Fruit fly (Drosophila melanogaster) whole organism, embryonic: ENCODE results near the gene CG4942.

Experiments
- Bdp1 ChIP-seq: fragments of 200-800 bp; sonication (Bioruptor generic); optimal IDR thresholded peaks from 3 replicates; lab custom pipeline; 2016; ENCODE audit warnings: missing biosample characterization, missing genetic modification characterization
- Bgb ChIP-seq: fragments of 200-800 bp; sonication (Bioruptor generic); IDR thresholded peaks from 2 replicates; pipeline ENCODE4 v1.3.6; 2022; ENCODE audit warnings: missing biosample characterization, missing genetic modification characterization; ENCODE audit not compliant: partially characterized antibody
- CG10321 ChIP-seq: fragments of 200-800 bp; sonication (Bioruptor generic); IDR thresholded peaks from 2 replicates; pipeline ENCODE4 v1.3.6; 2022; ENCODE audit warnings: missing biosample characterization, missing genetic modification characterization
- CG11398 ChIP-seq: fragments of 200-800 bp; sonication (Bioruptor generic); optimal IDR thresholded peaks from 2 replicates; lab custom pipeline; 2016; ENCODE audit warnings: missing biosample characterization, missing genetic modification characterization
- CG12071 ChIP-seq: fragments of 200-800 bp; sonication (Bioruptor generic); optimal IDR thresholded peaks from 3 replicates; lab custom pipeline; 2018; ENCODE audit warnings: missing biosample characterization, mild to moderate bottlenecking, missing genetic modification characterization
- CG12155 ChIP-seq: fragments of 200-800 bp; sonication (Bioruptor generic); optimal IDR thresholded peaks from 3 replicates; lab custom pipeline; 2016; ENCODE audit warnings: missing biosample characterization, missing genetic modification characterization
- CG12391 ChIP-seq: fragments of 200-800 bp; sonication (Bioruptor generic); optimal IDR thresholded peaks from 3 replicates; lab custom pipeline; 2018; ENCODE audit warnings: missing biosample characterization, mild to moderate bottlenecking, missing genetic modification characterization, moderate library complexity
- CG15011 ChIP-seq: fragments of 200-800 bp; sonication (Bioruptor generic); optimal IDR thresholded peaks from 3 replicates; lab custom pipeline; 2018; ENCODE audit warnings: missing biosample characterization, mild to moderate bottlenecking, missing genetic modification characterization
- CG17359 ChIP-seq: fragments of 200-800 bp; sonication (Bioruptor generic); optimal IDR thresholded peaks from 3 replicates; lab custom pipeline; 2018; ENCODE audit warnings: missing biosample characterization, mild to moderate bottlenecking, missing genetic modification characterization, moderate library complexity
- CG18262 ChIP-seq: fragments of 200-800 bp; optimal IDR thresholded peaks from 3 replicates; lab custom pipeline; 2019; ENCODE audit warnings: missing biosample characterization, mild to moderate bottlenecking, missing genetic modification characterization, moderate library complexity
- CG18599 ChIP-seq: fragments of 200-800 bp; sonication (Bioruptor generic); optimal IDR thresholded peaks from 3 replicates; lab custom pipeline; 2017; ENCODE audit warnings: missing biosample characterization, missing genetic modification characterization, mild to moderate bottlenecking, moderate library complexity, missing genetic modification reagents
- CG18619 ChIP-seq: fragments of 200-800 bp; sonication (Bioruptor generic); optimal IDR thresholded peaks from 3 replicates; lab custom pipeline; 2017; ENCODE audit warnings: missing biosample characterization, mild to moderate bottlenecking, missing genetic modification characterization
- CG2712 ChIP-seq: fragments of 200-800 bp; optimal IDR thresholded peaks from 3 replicates; lab custom pipeline; 2019; ENCODE audit warnings: missing biosample characterization, mild to moderate bottlenecking, missing genetic modification characterization, moderate library complexity
- CG2875 ChIP-seq: fragments of 200-800 bp; sonication (Bioruptor generic); optimal IDR thresholded peaks from 2 replicates; lab custom pipeline; 2017; ENCODE audit warnings: missing biosample characterization, mild to moderate bottlenecking, missing genetic modification characterization, missing genetic modification reagents
- CG32767 ChIP-seq: fragments of 200-800 bp; sonication (Bioruptor generic); IDR thresholded peaks from 2 replicates; pipeline ENCODE4 v1.3.6; 2022; ENCODE audit warnings: missing biosample characterization, missing genetic modification characterization
- CG4328 ChIP-seq: fragments of 200-800 bp; sonication (Bioruptor generic); optimal IDR thresholded peaks from 3 replicates; lab custom pipeline; 2017; ENCODE audit warnings: missing biosample characterization, missing genetic modification reagents, missing genetic modification characterization
- CG4854 ChIP-seq: fragments of 200-800 bp; sonication (Bioruptor generic); optimal IDR thresholded peaks from 2 replicates; lab custom pipeline; 2016; ENCODE audit warnings: missing biosample characterization, missing genetic modification characterization, inconsistent platforms
- CG7745 ChIP-seq: fragments of 200-800 bp; sonication (Bioruptor generic); optimal IDR thresholded peaks from 2 replicates; lab custom pipeline; 2018; ENCODE audit warnings: missing biosample characterization, mild to moderate bottlenecking, missing genetic modification characterization, moderate library complexity
- CG7786 ChIP-seq: fragments of 200-800 bp; sonication (Bioruptor generic); optimal IDR thresholded peaks from 2 replicates; lab custom pipeline; 2016; ENCODE audit warnings: missing biosample characterization, missing genetic modification characterization
- CG8290 ChIP-seq, 3 experiments: fragments of 200-800 bp; sonication (Bioruptor generic); optimal IDR thresholded peaks; 2 replicates each; lab custom pipeline; 2016 to 2019; ENCODE audit warnings: missing biosample characterization in 3 of 3, missing genetic modification characterization in 3 of 3, mild to moderate bottlenecking in 2 of 3, moderate library complexity in 1 of 3
- CG9876 ChIP-seq: fragments of 200-800 bp; sonication (Bioruptor generic); optimal IDR thresholded peaks from 2 replicates; lab custom pipeline; 2016; ENCODE audit warnings: missing biosample characterization, missing genetic modification characterization
- Chrac-16 ChIP-seq: fragments of 200-800 bp; sonication (Bioruptor generic); optimal IDR thresholded peaks from 3 replicates; lab custom pipeline; 2016; ENCODE audit warnings: missing biosample characterization, missing genetic modification characterization
- Dad ChIP-seq: fragments of 200-800 bp; sonication (Bioruptor generic); optimal IDR thresholded peaks from 3 replicates; lab custom pipeline; 2016; ENCODE audit warnings: missing biosample characterization, missing genetic modification characterization
- Dref ChIP-seq: fragments of 200-800 bp; sonication (Bioruptor generic); IDR thresholded peaks from 2 replicates; pipeline ENCODE4 v1.3.6; 2022; ENCODE audit warnings: missing biosample characterization, missing genetic modification characterization
- Fer1 ChIP-seq: fragments of 200-800 bp; sonication (Bioruptor generic); optimal IDR thresholded peaks from 2 replicates; lab custom pipeline; 2017; ENCODE audit warnings: missing biosample characterization, mild to moderate bottlenecking, missing genetic modification characterization
- GATAe ChIP-seq: fragments of 200-800 bp; sonication (Bioruptor generic); conservative IDR thresholded peaks from 2 replicates; pipeline ENCODE4 v1.3.6; 2022; ENCODE audit warnings: missing biosample characterization, missing genetic modification characterization
- H2.0 ChIP-seq: fragments of 200-800 bp; sonication (Bioruptor generic); IDR thresholded peaks from 2 replicates; pipeline ENCODE4 v1.3.6; 2022; ENCODE audit warnings: missing biosample characterization, missing genetic modification characterization
- HmgD ChIP-seq: fragments of 200-800 bp; sonication (Bioruptor generic); optimal IDR thresholded peaks from 3 replicates; lab custom pipeline; 2016; ENCODE audit warnings: missing biosample characterization, missing genetic modification characterization
- Hmr ChIP-seq: fragments of 200-800 bp; sonication (Bioruptor generic); optimal IDR thresholded peaks from 3 replicates; lab custom pipeline; 2017; ENCODE audit warnings: mild to moderate bottlenecking, missing biosample characterization, missing genetic modification reagents, missing genetic modification characterization
- Hr3 ChIP-seq: fragments of 200-800 bp; sonication (Bioruptor generic); optimal IDR thresholded peaks from 3 replicates; lab custom pipeline; 2016; ENCODE audit warnings: missing biosample characterization, missing genetic modification characterization
- Hr51 ChIP-seq, 2 experiments: fragments of 200-800 bp; sonication (Bioruptor generic); optimal IDR thresholded peaks; 2 replicates in 1 of 2; 3 replicates in 1 of 2; lab custom pipeline; 2016 to 2018; ENCODE audit warnings: missing biosample characterization in 2 of 2, missing genetic modification characterization in 2 of 2, mild to moderate bottlenecking in 1 of 2, moderate library complexity in 1 of 2
- MBD-R2 ChIP-seq: fragments of 200-800 bp; sonication (Bioruptor generic); IDR thresholded peaks from 2 replicates; pipeline ENCODE4 v1.3.6; 2022; ENCODE audit warnings: missing biosample characterization, missing genetic modification characterization
- Med ChIP-seq: fragments of 200-800 bp; sonication (Bioruptor generic); peaks from one replicate; lab custom pipeline; 2016; ENCODE audit warnings: missing biosample characterization, missing genetic modification characterization, mild to moderate bottlenecking, inconsistent platforms, moderate library complexity
- Optix ChIP-seq: fragments of 200-800 bp; sonication (Bioruptor generic); IDR thresholded peaks from 3 replicates; pipeline ENCODE4 v1.3.6; 2022; ENCODE audit warnings: missing biosample characterization, missing genetic modification characterization
- Rfx ChIP-seq: fragments of 200-800 bp; sonication (Bioruptor generic); IDR thresholded peaks from 2 replicates; pipeline ENCODE4 v1.3.6; 2022; ENCODE audit warnings: missing biosample characterization, missing genetic modification characterization
- Scr ChIP-seq: fragments of 200-800 bp; sonication (Bioruptor generic); IDR thresholded peaks from 2 replicates; pipeline ENCODE4 v1.3.6; 2022; ENCODE audit warnings: missing biosample characterization, missing genetic modification characterization; ENCODE audit not compliant: partially characterized antibody
- Xbp1 ChIP-seq: fragments of 200-800 bp; sonication (Bioruptor generic); optimal IDR thresholded peaks from 3 replicates; lab custom pipeline; 2016; ENCODE audit warnings: missing biosample characterization, mild to moderate bottlenecking, missing genetic modification characterization
- aop ChIP-seq: fragments of 200-800 bp; sonication (Bioruptor generic); IDR thresholded peaks from 2 replicates; pipeline ENCODE4 v1.3.6; 2022; ENCODE audit warnings: missing biosample characterization, missing genetic modification characterization
- ap ChIP-seq: fragments of 200-800 bp; sonication (Bioruptor generic); IDR thresholded peaks from 2 replicates; pipeline ENCODE4 v1.3.6; 2022; ENCODE audit warnings: missing biosample characterization, missing genetic modification characterization
- bcd ChIP-seq: fragments of 200-800 bp; sonication (Bioruptor generic); optimal IDR thresholded peaks from 2 replicates; lab custom pipeline; 2017; ENCODE audit warnings: missing biosample characterization, mild to moderate bottlenecking, missing genetic modification characterization
- ci ChIP-seq: fragments of 200-800 bp; sonication (Bioruptor generic); IDR thresholded peaks from 3 replicates; pipeline ENCODE4 v1.3.6; 2022; ENCODE audit warnings: missing biosample characterization, missing genetic modification characterization
- ham ChIP-seq: fragments of 200-800 bp; sonication (Bioruptor generic); IDR thresholded peaks from 2 replicates; pipeline ENCODE4 v1.3.6; 2022; ENCODE audit warnings: missing biosample characterization, missing genetic modification characterization
- hth ChIP-seq: fragments of >200 bp; optimal IDR thresholded peaks from 2 replicates; lab custom pipeline; 2017; ENCODE audit warnings: inconsistent platforms
- lab ChIP-seq: fragments of 200-800 bp; sonication (Bioruptor generic); optimal IDR thresholded peaks from 3 replicates; lab custom pipeline; 2017; ENCODE audit warnings: missing biosample characterization, missing genetic modification characterization, mild to moderate bottlenecking, moderate library complexity, missing genetic modification reagents
- onecut ChIP-seq: fragments of 200-800 bp; sonication (Bioruptor generic); IDR thresholded peaks from 2 replicates; pipeline ENCODE4 v1.3.6; 2022; ENCODE audit warnings: missing biosample characterization, missing genetic modification characterization
- peb ChIP-seq: fragments of 200-800 bp; sonication (Bioruptor generic); IDR thresholded peaks from 2 replicates; pipeline ENCODE4 v1.3.6; 2022; ENCODE audit warnings: missing biosample characterization, missing genetic modification characterization
- stc ChIP-seq: fragments of 200-800 bp; sonication (Bioruptor generic); IDR thresholded peaks from 2 replicates; pipeline ENCODE4 v1.3.6; 2022; ENCODE audit warnings: missing biosample characterization, missing genetic modification characterization
- tll ChIP-seq, 2 experiments: fragments of 200-800 bp in 1 of 2; fragments of >200 bp in 1 of 2; sonication (Bioruptor generic) in 1 of 2; optimal IDR thresholded peaks; 2 replicates each; lab custom pipeline; 2017 to 2019; ENCODE audit warnings: missing biosample characterization in 2 of 2, missing genetic modification characterization in 2 of 2, mild to moderate bottlenecking in 1 of 2, moderate library complexity in 1 of 2
- toy ChIP-seq: fragments of 200-800 bp; sonication (Bioruptor generic); IDR thresholded peaks from 2 replicates; pipeline ENCODE4 v1.3.6; 2022; ENCODE audit warnings: missing biosample characterization, missing genetic modification characterization
- zen ChIP-seq: fragments of 200-800 bp; sonication (Bioruptor generic); optimal IDR thresholded peaks from 3 replicates; lab custom pipeline; 2018; ENCODE audit warnings: missing biosample characterization, mild to moderate bottlenecking, missing genetic modification characterization, moderate library complexity

The CG4942 gene

dm6 chr3L:9065997-9066441, 6.9 kb upstream of the CG4942 start, which contains the start of gene Argk1 (continued):
- TF ChIP-seq CG7745 (tag; lab: Kevin White, UChicago) (no peak), Dad (GFP tag; lab: Kevin White, UChicago) (no peak), onecut (GFP tag; lab: Robert Waterston, UW) (no peak; the same call in 1 of the 2 replicates), CG18619 (GFP tag; lab: Kevin White, UChicago) (peak; percentile 68), lab (GFP tag; lab: Kevin White, UChicago) (peak; percentile 45), zen (tag; lab: Kevin White, UChicago) (no peak), Scr (GFP tag; lab: Robert Waterston, UW) (no peak), CG32767 (no peak), CG10321 (no peak), Dref (GFP tag; lab: Robert Waterston, UW) (no peak), GATAe (GFP tag; lab: Robert Waterston, UW) (peak; percentile 39; the same call in 1 of the 2 replicates), CG7786 (GFP tag; lab: Kevin White, UChicago) (peak; percentile 35), Bgb (GFP tag; lab: Robert Waterston, UW) (no peak), Hmr (GFP tag; lab: Kevin White, UChicago) (peak; percentile 81), Optix (GFP tag; lab: Robert Waterston, UW) (no peak), stc (GFP tag; lab: Robert Waterston, UW) (peak; percentile 48; the same call in 1 of the 2 replicates), CG4328 (GFP tag; lab: Kevin White, UChicago) (no peak), Hr3 (GFP tag; lab: Kevin White, UChicago) (peak; percentile 66), CG12155 (GFP tag; lab: Kevin White, UChicago) (peak; percentile 60), peb (no peak), MBD-R2 (peak; percentile 13; the same call in 1 of the 2 replicates), CG8290 (GFP tag; optimal IDR thresholded peaks at IDR 0.05; lab: Kevin White, UChicago) (no peak), CG8290 (tag; optimal IDR thresholded peaks at IDR 0.05; lab: Kevin White, UChicago) (peak in 1 of 2 experiments; percentile 49), tll (GFP tag; optimal IDR thresholded peaks at IDR 0.05; lab: Kevin White, UChicago) (no peak), CG12391 (peak; percentile 71), ham (no peak), Chrac-16 (peak; percentile 44), H2.0 (GFP tag; lab: Robert Waterston, UW) (peak; percentile 38; the same call in 1 of the 2 replicates), Fer1 (GFP tag; lab: Kevin White, UChicago) (peak; percentile 53), aop (GFP tag; lab: Robert Waterston, UW) (no peak), HmgD (GFP tag; lab: Kevin White, UChicago) (no peak), CG9876 (GFP tag; lab: Kevin White, UChicago) (no peak), Bdp1 (GFP tag; lab: Kevin White, UChicago) (no peak), Med (GFP tag; lab: Kevin White, UChicago) (no peak), bcd (GFP tag; lab: Kevin White, UChicago) (peak; percentile 10), CG2712 (tag; lab: Kevin White, UChicago) (peak; percentile 40), Hr51 (GFP tag; optimal IDR thresholded peaks at IDR 0.05; lab: Kevin White, UChicago) (peak; percentile 3 to 82), CG17359 (tag; lab: Kevin White, UChicago) (no peak), ci (0 out of 3 replicates have a peak, but pooled peaks have one; percentile 14), CG11398 (GFP tag; lab: Kevin White, UChicago) (no peak), hth (lab: Kevin White, UChicago) (no peak), toy (no peak), CG15011 (GFP tag; lab: Kevin White, UChicago) (no peak), CG18599 (peak; percentile 72), Rfx (GFP tag; lab: Robert Waterston, UW) (peak; percentile 71), ap (GFP tag; lab: Robert Waterston, UW) (no peak), CG18262 (tag; lab: Kevin White, UChicago) (peak; percentile 38), CG2875 (no peak), Xbp1 (peak; percentile 58), CG4854 (no peak), CG12071 (no peak)
